Worm (Caenorhabditis elegans) whole organism, L4/young adult: ENCODE measurements around the gene rab-6.2.

ENCODE experiments used
- W03F9.2 ChIP-seq: fragments of 150-350 bp; optimal IDR thresholded peaks from 2 replicates; lab custom pipeline; 2014; ENCODE audit warnings: missing biosample characterization, missing genetic modification characterization
- dao-5 ChIP-seq: sonication (generic microtip); optimal IDR thresholded peaks from 2 replicates; lab custom pipeline; 2016; ENCODE audit warnings: missing genotype, missing genetic modification characterization, moderate library complexity, missing compliant biosample characterization
- him-1 ChIP-seq: sonication (generic microtip); optimal IDR thresholded peaks from 2 replicates; lab custom pipeline; 2016; ENCODE audit warnings: missing genotype, missing genetic modification reagents, missing genetic modification characterization, missing compliant biosample characterization

- no peak for TF ChIP-seq him-1 (tag; lab: Kevin White, UChicago)
- no peak for TF ChIP-seq W03F9.2 (tag; lab: Kevin White, UChicago)
- no peak for TF ChIP-seq dao-5 (tag; lab: Kevin White, UChicago)
Measured at ce11 chrX:17235749-17236561, 13.7 kb downstream of the rab-6.2 start, which contains the start of gene dhs-30.
